Worm (Caenorhabditis elegans): Measurements from ENCODE around the gene R04B5.11.

Gene R04B5.11

DNA sequence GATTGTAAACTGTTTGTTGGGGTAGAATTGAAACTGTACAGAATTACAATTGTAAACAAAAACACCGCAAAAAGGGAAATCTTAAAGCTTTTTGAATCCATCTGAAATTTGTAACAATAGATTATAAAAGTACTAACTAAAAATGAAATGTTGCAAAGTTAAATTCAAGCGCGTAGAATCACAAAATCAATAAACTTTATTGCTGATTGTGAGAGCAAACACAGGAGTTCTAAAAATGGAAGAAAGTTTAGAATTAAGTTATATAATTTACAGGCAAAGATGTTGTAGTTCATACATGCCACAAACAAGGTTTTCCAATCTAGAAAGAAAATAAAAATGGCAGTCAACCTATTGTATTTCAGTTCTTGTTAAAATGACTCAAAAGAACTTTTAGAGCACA is 21.1 kb upstream of the R04B5.11 start, which contains the start of gene C08B6.3:
Gene C08B6.3 (minus strand): TSS at position 101 of the 400 bp plus-strand sequence.
- TF ChIP-seq med-1 (GFP tag; optimal IDR thresholded peaks at IDR 0.05; ENCODE audit: insufficient read depth) (no peak), T22C8.4 (GFP tag; IDR thresholded peaks at IDR 0.05) (no peak), flt-1 (GFP tag; IDR thresholded peaks at IDR 0.05) (no peak), ref-1 (GFP tag; conservative IDR thresholded peaks at IDR 0.05) (no peak), tab-1 (GFP tag; IDR thresholded peaks at IDR 0.05) (no peak), cog-1 (tag; optimal IDR thresholded peaks at IDR 0.05) (no peak), klf-2 (GFP tag; conservative IDR thresholded peaks at IDR 0.05) (no peak), ztf-23 (GFP tag; IDR thresholded peaks at IDR 0.05) (no peak), ztf-29 (GFP tag; IDR thresholded peaks at IDR 0.05) (no peak)

DNA sequence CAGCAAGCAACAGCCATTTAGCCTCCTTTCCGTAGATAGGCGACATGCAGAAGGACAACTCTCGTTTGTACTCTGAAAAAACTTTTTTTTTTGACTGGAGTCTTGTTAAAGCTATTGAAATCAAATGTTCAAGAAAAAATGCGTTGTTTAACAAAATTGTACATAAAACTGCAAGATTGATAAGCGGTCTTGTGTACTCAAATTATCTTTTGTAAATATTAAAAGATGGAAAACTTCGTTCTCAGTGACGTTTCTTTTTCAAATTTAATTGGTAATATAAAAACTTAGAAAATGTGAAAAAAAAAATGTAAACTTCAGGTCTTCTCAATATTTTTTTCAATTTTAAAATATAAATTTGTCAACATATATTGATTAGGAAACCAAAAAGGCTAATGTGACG is 20.1 kb upstream of the R04B5.11 start:
- TF ChIP-seq ztf-29 (GFP tag; IDR thresholded peaks at IDR 0.05) (no peak), klf-2 (GFP tag; conservative IDR thresholded peaks at IDR 0.05) (no peak)

DNA sequence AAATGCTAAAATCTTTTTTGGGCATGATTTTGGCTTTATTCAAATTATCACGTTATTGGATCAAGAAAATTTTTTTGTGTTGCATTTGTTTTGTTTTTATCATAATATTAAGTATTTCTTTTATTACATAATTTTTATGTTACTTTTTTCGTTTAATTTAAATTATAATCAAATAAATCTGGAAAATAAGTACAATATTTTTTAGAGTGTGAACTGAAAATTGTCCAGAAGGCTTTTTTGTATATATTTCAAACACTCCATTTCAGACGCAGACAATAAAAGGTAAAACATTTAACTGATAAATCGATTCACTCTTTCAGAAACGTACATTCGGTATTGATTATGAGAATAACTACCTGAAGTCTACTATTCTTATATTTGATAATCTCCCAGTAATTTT is 16.3 kb upstream of the R04B5.11 start, which contains the start of gene C08B6.11:
Gene C08B6.11 (plus strand): TSS at position 301 of the 400 bp plus-strand sequence.
- TF ChIP-seq T22C8.4 (GFP tag; IDR thresholded peaks at IDR 0.05) (no peak), med-1 (GFP tag; optimal IDR thresholded peaks at IDR 0.05; ENCODE audit: insufficient read depth) (no peak), tab-1 (GFP tag; IDR thresholded peaks at IDR 0.05) (no peak), ztf-29 (GFP tag; IDR thresholded peaks at IDR 0.05) (no peak), ztf-23 (GFP tag; IDR thresholded peaks at IDR 0.05) (no peak), klf-2 (GFP tag; conservative IDR thresholded peaks at IDR 0.05) (no peak), cog-1 (tag; optimal IDR thresholded peaks at IDR 0.05) (no peak), flt-1 (GFP tag; IDR thresholded peaks at IDR 0.05) (no peak), ref-1 (GFP tag; conservative IDR thresholded peaks at IDR 0.05) (no peak)

DNA sequence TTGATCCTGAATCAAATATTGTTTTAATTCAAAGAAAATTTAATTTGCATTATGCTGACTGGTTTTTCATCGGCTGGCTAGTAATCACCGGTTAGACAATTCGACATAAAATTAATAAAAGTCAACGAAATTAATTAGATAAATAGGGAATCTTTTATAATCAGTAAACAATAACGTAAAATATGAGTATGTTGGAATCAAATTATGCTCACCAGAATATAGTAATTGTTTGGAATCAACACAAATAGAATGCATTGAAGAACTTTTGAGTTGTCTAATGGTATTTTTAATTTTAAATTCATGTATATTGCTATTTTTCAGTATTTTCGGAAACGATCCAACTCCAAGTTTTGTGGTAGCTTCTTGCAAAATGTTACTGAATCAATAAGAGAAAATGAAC is 14.4 kb upstream of the R04B5.11 start, which contains the start of gene C08B6.2:
Gene C08B6.2 (plus strand): TSS at position 301 of the 400 bp plus-strand sequence.
- no peak for TF ChIP-seq med-1 (GFP tag; optimal IDR thresholded peaks at IDR 0.05; ENCODE audit: insufficient read depth)
- no peak for TF ChIP-seq klf-2 (GFP tag; conservative IDR thresholded peaks at IDR 0.05)
- no peak for TF ChIP-seq flt-1 (GFP tag; IDR thresholded peaks at IDR 0.05)
- TF ChIP-seq tab-1 (GFP tag; IDR thresholded peaks at IDR 0.05): no peak
- TF ChIP-seq ztf-23 (GFP tag; IDR thresholded peaks at IDR 0.05): no peak
- TF ChIP-seq ztf-29 (GFP tag; IDR thresholded peaks at IDR 0.05): no peak
- no peak for TF ChIP-seq T22C8.4 (GFP tag; IDR thresholded peaks at IDR 0.05)
- no peak for TF ChIP-seq ref-1 (GFP tag; conservative IDR thresholded peaks at IDR 0.05)
- TF ChIP-seq cog-1 (tag; optimal IDR thresholded peaks at IDR 0.05): no peak

DNA sequence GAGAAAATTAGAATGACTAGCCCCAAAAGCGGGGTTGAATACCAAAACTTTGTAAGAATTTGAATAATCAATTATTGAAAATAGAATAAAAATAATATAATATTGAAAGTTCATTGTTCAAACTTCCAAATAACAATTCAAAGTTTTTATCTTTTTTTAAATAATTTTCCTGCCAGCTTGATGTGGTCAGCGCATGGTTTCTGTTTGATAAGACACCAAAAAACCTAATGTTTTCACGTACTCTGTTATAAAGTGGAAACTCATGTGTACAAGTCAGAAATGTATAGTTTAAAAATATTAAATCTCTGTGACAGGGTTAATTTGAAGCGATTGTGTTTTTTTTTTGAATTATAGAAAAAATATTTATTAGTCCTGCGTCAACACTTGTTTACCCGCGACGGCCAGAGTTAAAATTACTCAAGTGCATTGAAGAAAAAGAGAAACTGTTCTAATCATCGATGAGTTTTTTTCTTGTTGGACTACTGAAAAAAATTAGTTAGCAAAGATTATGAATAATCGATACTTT is 13.8 kb upstream of the R04B5.11 start, which contains the start of gene ugt-17:
Gene ugt-17 (minus strand): TSS at position 180 of the 526 bp plus-strand sequence.
- TF ChIP-seq T22C8.4 (GFP tag; IDR thresholded peaks at IDR 0.05): no peak
- no peak for TF ChIP-seq ztf-29 (GFP tag; IDR thresholded peaks at IDR 0.05)
- TF ChIP-seq flt-1 (GFP tag; IDR thresholded peaks at IDR 0.05): no peak
- no peak for TF ChIP-seq cog-1 (tag; optimal IDR thresholded peaks at IDR 0.05)
- TF ChIP-seq med-1 (GFP tag; optimal IDR thresholded peaks at IDR 0.05; ENCODE audit: insufficient read depth): no peak
- no peak for TF ChIP-seq ref-1 (GFP tag; conservative IDR thresholded peaks at IDR 0.05)
- no peak for TF ChIP-seq klf-2 (GFP tag; conservative IDR thresholded peaks at IDR 0.05)
- no peak for TF ChIP-seq tab-1 (GFP tag; IDR thresholded peaks at IDR 0.05)
- TF ChIP-seq ztf-23 (GFP tag; IDR thresholded peaks at IDR 0.05): no peak

DNA sequence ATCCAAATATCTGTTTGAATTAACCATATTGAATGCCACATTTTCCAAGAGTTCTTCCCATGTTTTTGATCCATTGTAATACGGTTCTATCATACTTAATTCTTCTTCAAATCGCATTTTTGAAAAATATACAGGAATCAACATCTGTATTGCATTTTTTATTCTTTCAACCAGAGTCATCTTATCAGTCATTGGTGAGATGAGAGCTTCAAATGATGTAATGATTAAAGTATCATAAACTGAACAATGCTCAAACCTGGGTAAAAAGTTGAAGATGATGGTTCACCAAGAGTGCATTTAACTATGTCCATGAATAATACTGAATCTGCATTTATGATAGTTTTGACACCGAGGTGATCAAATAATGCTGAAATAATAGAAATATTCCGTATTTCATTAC is 12.8 kb upstream of the R04B5.11 start:
- TF ChIP-seq klf-2 (GFP tag; conservative IDR thresholded peaks at IDR 0.05) (no peak), T22C8.4 (GFP tag; IDR thresholded peaks at IDR 0.05) (no peak), tab-1 (GFP tag; IDR thresholded peaks at IDR 0.05) (no peak), ref-1 (GFP tag; conservative IDR thresholded peaks at IDR 0.05) (no peak), cog-1 (tag; optimal IDR thresholded peaks at IDR 0.05) (no peak), flt-1 (GFP tag; IDR thresholded peaks at IDR 0.05) (no peak), med-1 (GFP tag; optimal IDR thresholded peaks at IDR 0.05; ENCODE audit: insufficient read depth) (no peak), ztf-29 (GFP tag; IDR thresholded peaks at IDR 0.05) (no peak), ztf-23 (GFP tag; IDR thresholded peaks at IDR 0.05) (no peak)

DNA sequence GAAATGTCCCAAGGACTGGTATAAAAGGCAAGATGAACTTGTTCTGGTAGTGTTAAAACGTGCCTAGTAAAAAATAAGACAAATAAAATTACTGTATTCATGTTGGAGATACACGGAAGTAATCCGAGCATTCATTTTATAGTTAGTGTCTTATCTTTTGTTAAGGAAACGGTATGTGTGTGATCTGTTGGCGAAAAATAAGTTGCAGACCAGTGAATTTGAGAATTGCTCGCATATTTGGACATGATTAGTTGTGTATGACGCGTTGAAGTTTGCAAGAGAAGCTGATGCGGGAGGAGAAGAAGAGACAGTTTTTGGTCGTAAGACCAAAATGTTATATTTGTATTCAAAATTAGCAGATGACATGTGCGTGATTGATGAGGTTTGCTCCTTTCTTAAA is 10.9 kb upstream of the R04B5.11 start, which contains the start of gene C08B6.14:
Gene C08B6.14 (minus strand): TSS at position 101 of the 400 bp plus-strand sequence.
- TF ChIP-seq ref-1 (GFP tag; conservative IDR thresholded peaks at IDR 0.05): no peak
- no peak for TF ChIP-seq med-1 (GFP tag; optimal IDR thresholded peaks at IDR 0.05; ENCODE audit: insufficient read depth)
- TF ChIP-seq ztf-29 (GFP tag; IDR thresholded peaks at IDR 0.05): no peak
- no peak for TF ChIP-seq flt-1 (GFP tag; IDR thresholded peaks at IDR 0.05)
- TF ChIP-seq T22C8.4 (GFP tag; IDR thresholded peaks at IDR 0.05): no peak
- no peak for TF ChIP-seq klf-2 (GFP tag; conservative IDR thresholded peaks at IDR 0.05)
- no peak for TF ChIP-seq ztf-23 (GFP tag; IDR thresholded peaks at IDR 0.05)
- no peak for TF ChIP-seq cog-1 (tag; optimal IDR thresholded peaks at IDR 0.05)
- no peak for TF ChIP-seq tab-1 (GFP tag; IDR thresholded peaks at IDR 0.05)

DNA sequence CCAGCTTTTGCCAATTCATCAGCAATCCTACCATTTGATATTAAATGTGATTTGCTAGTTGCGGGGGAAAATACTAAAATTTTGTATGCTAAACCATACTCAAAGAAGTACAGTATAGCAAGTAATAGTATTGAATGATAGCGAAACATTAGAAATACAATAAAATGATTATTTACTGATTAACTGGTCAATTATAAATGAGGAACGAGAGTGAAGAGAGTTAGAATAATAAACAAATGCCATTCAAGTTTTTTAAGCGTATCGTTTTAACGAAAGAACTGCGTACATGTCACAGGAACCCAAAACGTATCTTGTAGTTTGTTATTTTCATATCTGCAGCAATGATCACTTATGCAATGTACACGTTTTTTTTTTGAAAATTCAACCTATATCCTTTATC is 7.4 kb upstream of the R04B5.11 start, which contains the start of gene ugt-47:
Gene ugt-47 (minus strand): TSS at position 169 of the 400 bp plus-strand sequence.
- TF ChIP-seq klf-2 (GFP tag; conservative IDR thresholded peaks at IDR 0.05) (no peak), ztf-23 (GFP tag; IDR thresholded peaks at IDR 0.05) (no peak), cog-1 (tag; optimal IDR thresholded peaks at IDR 0.05) (no peak), ztf-29 (GFP tag; IDR thresholded peaks at IDR 0.05) (no peak), T22C8.4 (GFP tag; IDR thresholded peaks at IDR 0.05) (no peak), flt-1 (GFP tag; IDR thresholded peaks at IDR 0.05) (no peak), ref-1 (GFP tag; conservative IDR thresholded peaks at IDR 0.05) (no peak), med-1 (GFP tag; optimal IDR thresholded peaks at IDR 0.05; ENCODE audit: insufficient read depth) (no peak), tab-1 (GFP tag; IDR thresholded peaks at IDR 0.05) (no peak)

DNA sequence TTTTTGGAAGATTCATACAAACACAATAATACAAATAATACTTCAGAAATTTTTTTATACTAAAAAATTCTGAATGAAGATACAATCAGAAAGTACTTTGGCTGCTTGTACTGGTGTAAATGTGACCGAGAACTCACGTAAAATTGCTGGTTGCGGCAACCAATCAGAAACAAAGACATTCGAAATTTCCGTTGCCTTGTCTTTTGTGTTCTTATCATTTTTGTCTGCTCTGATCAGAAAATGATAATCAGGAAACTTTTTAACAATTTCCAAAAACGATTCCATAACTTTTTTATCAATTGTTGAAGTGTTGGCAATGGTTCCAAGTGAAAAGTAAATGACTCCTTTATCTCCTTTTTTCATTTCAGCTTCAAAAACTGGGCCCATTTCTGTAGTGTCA is 5.9 kb upstream of the R04B5.11 start:
- TF ChIP-seq ztf-29 (GFP tag; IDR thresholded peaks at IDR 0.05) (no peak), ref-1 (GFP tag; conservative IDR thresholded peaks at IDR 0.05) (no peak), ztf-23 (GFP tag; IDR thresholded peaks at IDR 0.05) (no peak)

DNA sequence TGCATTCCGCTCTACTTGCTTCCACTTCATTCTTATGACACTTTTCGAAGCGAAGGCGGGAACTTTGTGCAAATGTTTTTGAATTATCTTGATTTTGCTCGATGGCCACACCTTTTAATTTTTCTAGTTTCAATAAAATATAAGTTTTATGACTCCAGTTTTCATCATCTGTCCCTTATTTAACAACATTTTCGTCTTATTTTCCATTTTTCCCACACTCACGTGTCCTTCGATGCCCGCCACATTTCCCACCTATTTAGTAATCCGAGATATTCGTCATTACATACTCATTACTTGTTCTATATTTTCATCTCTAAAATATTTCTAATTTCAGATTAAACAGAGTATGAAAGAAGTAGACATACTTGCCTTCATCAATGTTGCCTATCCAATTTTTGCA is 3.3 kb upstream of the R04B5.11 start, which contains the start of gene srd-49:
Gene srd-49 (plus strand): TSS at position 301 of the 400 bp plus-strand sequence.
- TF ChIP-seq cog-1 (tag; optimal IDR thresholded peaks at IDR 0.05): no peak
- TF ChIP-seq ztf-29 (GFP tag; IDR thresholded peaks at IDR 0.05): no peak
- no peak for TF ChIP-seq ztf-23 (GFP tag; IDR thresholded peaks at IDR 0.05)
- TF ChIP-seq klf-2 (GFP tag; conservative IDR thresholded peaks at IDR 0.05): no peak
- no peak for TF ChIP-seq ref-1 (GFP tag; conservative IDR thresholded peaks at IDR 0.05)
- TF ChIP-seq med-1 (GFP tag; optimal IDR thresholded peaks at IDR 0.05; ENCODE audit: insufficient read depth): no peak
- no peak for TF ChIP-seq T22C8.4 (GFP tag; IDR thresholded peaks at IDR 0.05)
- TF ChIP-seq tab-1 (GFP tag; IDR thresholded peaks at IDR 0.05): no peak
- no peak for TF ChIP-seq flt-1 (GFP tag; IDR thresholded peaks at IDR 0.05)
